Fruit fly (Drosophila melanogaster) whole organism, prepupa: Measurements from ENCODE around the gene Epp.

ENCODE experiments used
- CG10631 ChIP-seq: fragments of 200-800 bp; sonication (Bioruptor generic); optimal IDR thresholded peaks from 2 replicates; lab custom pipeline; 2016; ENCODE audit warnings: missing biosample characterization, missing genetic modification characterization
- CG10669 ChIP-seq: fragments of 200-800 bp; sonication (Bioruptor generic); optimal IDR thresholded peaks from 3 replicates; lab custom pipeline; 2018; ENCODE audit warnings: missing biosample characterization, mild to moderate bottlenecking, missing genetic modification characterization, moderate library complexity
- CG11294 ChIP-seq: fragments of 200-800 bp; sonication (Bioruptor generic); IDR thresholded peaks from 2 replicates; pipeline ENCODE4 v1.3.6; 2022; ENCODE audit warnings: missing biosample characterization, missing genetic modification characterization
- CG11762 ChIP-seq: fragments of 200-800 bp; sonication (Bioruptor generic); optimal IDR thresholded peaks from 3 replicates; lab custom pipeline; 2016; ENCODE audit warnings: missing biosample characterization, missing genetic modification characterization; ENCODE audit not compliant: insufficient read depth
- CG11902 ChIP-seq: fragments of 200-800 bp; sonication (Bioruptor generic); optimal IDR thresholded peaks from 3 replicates; lab custom pipeline; 2016; ENCODE audit warnings: missing biosample characterization, missing genetic modification characterization
- CG15336 ChIP-seq: fragments of 200-800 bp; sonication (Bioruptor generic); IDR thresholded peaks from 2 replicates; pipeline ENCODE4 v1.3.6; 2022; ENCODE audit warnings: missing biosample characterization, missing genetic modification characterization
- CG1621 ChIP-seq: fragments of 200-800 bp; sonication (Bioruptor generic); optimal IDR thresholded peaks from 3 replicates; lab custom pipeline; 2018; ENCODE audit warnings: missing biosample characterization, mild to moderate bottlenecking, missing genetic modification characterization
- CG31627 ChIP-seq: fragments of 200-800 bp; sonication (Bioruptor generic); optimal IDR thresholded peaks from 3 replicates; lab custom pipeline; 2016; ENCODE audit warnings: missing biosample characterization, missing genetic modification characterization
- CG34406 ChIP-seq: fragments of 200-800 bp; sonication (Bioruptor generic); optimal IDR thresholded peaks from 3 replicates; lab custom pipeline; 2016; ENCODE audit warnings: missing biosample characterization, missing genetic modification characterization
- CG6163 ChIP-seq: fragments of 200-800 bp; sonication (Bioruptor generic); IDR thresholded peaks from 3 replicates; pipeline ENCODE4 v1.3.6; 2022; ENCODE audit warnings: missing biosample characterization, missing genetic modification characterization
- CG6792 ChIP-seq: fragments of 200-800 bp; sonication (Bioruptor generic); optimal IDR thresholded peaks from 3 replicates; lab custom pipeline; 2016; ENCODE audit warnings: missing biosample characterization, missing genetic modification characterization
- CG6808 ChIP-seq: fragments of 200-800 bp; sonication (Bioruptor generic); optimal IDR thresholded peaks from 3 replicates; lab custom pipeline; 2017; ENCODE audit warnings: missing biosample characterization, missing genetic modification characterization, mild to moderate bottlenecking, moderate library complexity, missing genetic modification reagents
- CG6854 ChIP-seq: fragments of 200-800 bp; sonication (Bioruptor generic); optimal IDR thresholded peaks from 2 replicates; lab custom pipeline; 2017; ENCODE audit warnings: missing biosample characterization, mild to moderate bottlenecking, missing genetic modification characterization
- CG7368 ChIP-seq: fragments of 200-800 bp; sonication (Bioruptor generic); optimal IDR thresholded peaks from 3 replicates; lab custom pipeline; 2016; ENCODE audit warnings: missing biosample characterization, missing genetic modification characterization
- CG8119 ChIP-seq: fragments of 200-800 bp; sonication (Bioruptor generic); IDR thresholded peaks from 3 replicates; pipeline ENCODE4 v1.3.6; 2022; ENCODE audit warnings: missing biosample characterization, missing genetic modification characterization
- CG9139 ChIP-seq: fragments of 200-800 bp; sonication (Bioruptor generic); optimal IDR thresholded peaks from 3 replicates; lab custom pipeline; 2017; ENCODE audit warnings: missing biosample characterization, mild to moderate bottlenecking, missing genetic modification characterization
- Eip78C ChIP-seq: fragments of 200-800 bp; sonication (Bioruptor generic); peaks from one replicate; lab custom pipeline; 2016; ENCODE audit warnings: missing biosample characterization, missing genetic modification characterization
- Gug ChIP-seq: fragments of 200-800 bp; sonication (Bioruptor generic); IDR thresholded peaks from 2 replicates; pipeline ENCODE4 v1.3.6; 2022; ENCODE audit warnings: missing biosample characterization, missing genetic modification characterization
- Hr4 ChIP-seq: fragments of 200-800 bp; sonication (Bioruptor generic); optimal IDR thresholded peaks from 3 replicates; lab custom pipeline; 2016; ENCODE audit warnings: missing biosample characterization, missing genetic modification characterization
- Lpt ChIP-seq: fragments of 200-800 bp; sonication (Bioruptor generic); optimal IDR thresholded peaks from 3 replicates; lab custom pipeline; 2016; ENCODE audit warnings: missing biosample characterization, missing genetic modification characterization
- OdsH ChIP-seq: fragments of 200-800 bp; sonication (Bioruptor generic); optimal IDR thresholded peaks from 3 replicates; lab custom pipeline; 2016; ENCODE audit warnings: missing biosample characterization, missing genetic modification characterization
- Smox ChIP-seq: fragments of 200-800 bp; sonication (Bioruptor generic); optimal IDR thresholded peaks from 3 replicates; lab custom pipeline; 2016; ENCODE audit warnings: missing biosample characterization, missing genetic modification characterization
- Sox102F ChIP-seq: fragments of 200-800 bp; sonication (Bioruptor generic); optimal IDR thresholded peaks from 2 replicates; lab custom pipeline; 2016; ENCODE audit warnings: missing biosample characterization, mild to moderate bottlenecking, missing genetic modification characterization
- Sox14 ChIP-seq: fragments of 200-800 bp; sonication (Bioruptor generic); optimal IDR thresholded peaks from 3 replicates; lab custom pipeline; 2016; ENCODE audit warnings: missing biosample characterization, missing genetic modification characterization
- Sox15 ChIP-seq: fragments of 200-800 bp; sonication (Bioruptor generic); optimal IDR thresholded peaks from 3 replicates; lab custom pipeline; 2016; ENCODE audit warnings: missing biosample characterization, missing genetic modification characterization
- achi ChIP-seq: fragments of 200-800 bp; sonication (Bioruptor generic); optimal IDR thresholded peaks from 3 replicates; lab custom pipeline; 2016; ENCODE audit warnings: missing biosample characterization, missing genetic modification characterization
- acj6 ChIP-seq: fragments of 200-800 bp; sonication (Bioruptor generic); optimal IDR thresholded peaks from 3 replicates; lab custom pipeline; 2016; ENCODE audit warnings: missing biosample characterization, missing genetic modification characterization
- dac ChIP-seq: fragments of 200-800 bp; sonication (Bioruptor generic); optimal IDR thresholded peaks from 2 replicates; lab custom pipeline; 2017; ENCODE audit warnings: missing biosample characterization, mild to moderate bottlenecking, missing genetic modification characterization
- esn ChIP-seq: fragments of 200-800 bp; sonication (Bioruptor generic); optimal IDR thresholded peaks from 2 replicates; lab custom pipeline; 2016; ENCODE audit warnings: missing biosample characterization, mild to moderate bottlenecking, missing genetic modification characterization, moderate library complexity
- fkh ChIP-seq: fragments of 200-800 bp; sonication (Bioruptor generic); optimal IDR thresholded peaks from 3 replicates; lab custom pipeline; 2017; ENCODE audit warnings: missing biosample characterization, mild to moderate bottlenecking, missing genetic modification characterization, moderate library complexity
- lz ChIP-seq: fragments of 200-800 bp; sonication (Bioruptor generic); optimal IDR thresholded peaks from 3 replicates; lab custom pipeline; 2016; ENCODE audit warnings: missing biosample characterization, missing genetic modification characterization
- pdm3 ChIP-seq: fragments of 200-800 bp; sonication (Bioruptor generic); optimal IDR thresholded peaks from 3 replicates; lab custom pipeline; 2016; ENCODE audit warnings: missing biosample characterization, missing genetic modification characterization
- salr ChIP-seq, 2 experiments: fragments of 200-800 bp; sonication (Bioruptor generic); optimal IDR thresholded peaks; 3 replicates each; lab custom pipeline; 2016 to 2018; ENCODE audit warnings: missing biosample characterization in 2 of 2, missing genetic modification characterization in 2 of 2, mild to moderate bottlenecking in 1 of 2
- spab ChIP-seq: fragments of 200-800 bp; sonication (Bioruptor generic); optimal IDR thresholded peaks from 2 replicates; lab custom pipeline; 2017; ENCODE audit warnings: missing biosample characterization, mild to moderate bottlenecking, missing genetic modification characterization, missing genetic modification reagents
- svp ChIP-seq: fragments of 200-800 bp; sonication (Bioruptor generic); peaks from one replicate; lab custom pipeline; 2016; ENCODE audit warnings: missing biosample characterization, missing genetic modification characterization
- topi ChIP-seq: fragments of 200-800 bp; sonication (Bioruptor generic); optimal IDR thresholded peaks from 3 replicates; lab custom pipeline; 2016; ENCODE audit warnings: missing biosample characterization, missing genetic modification characterization

Epp gene

DNA sequence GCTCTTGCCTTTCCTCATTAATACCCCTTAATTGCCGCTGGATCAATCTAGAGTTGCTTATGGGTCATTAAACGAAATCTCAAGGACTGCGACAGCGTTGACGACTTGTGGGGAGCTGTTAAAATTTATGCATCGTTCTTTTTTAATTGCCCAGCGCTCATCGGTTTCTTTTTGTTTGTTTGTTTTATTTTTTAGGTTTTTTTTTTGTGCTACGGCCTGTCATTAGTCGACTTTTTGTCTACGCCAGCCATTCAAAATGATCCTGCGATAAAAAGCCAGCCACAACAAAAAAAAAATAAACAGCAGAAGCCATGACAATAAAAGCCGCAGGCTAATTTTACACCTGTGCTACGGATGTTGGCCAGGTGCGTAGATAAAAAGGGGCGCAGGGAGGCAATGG lies 11.2 kb upstream of the Epp start (continued):
- TF ChIP-seq Gug (GFP tag; lab: Robert Waterston, UW) (no peak), CG1621 (peak; percentile 17), CG11902 (GFP tag; lab: Kevin White, UChicago) (no peak), Sox14 (GFP tag; lab: Kevin White, UChicago) (no peak), Smox (GFP tag; lab: Kevin White, UChicago) (no peak), Lpt (no peak), CG31627 (no peak), Sox102F (GFP tag; lab: Kevin White, UChicago) (no peak), CG15336 (GFP tag; lab: Robert Waterston, UW) (no peak), lz (GFP tag; lab: Kevin White, UChicago) (no peak), CG11762 (GFP tag; lab: Kevin White, UChicago) (no peak), CG34406 (no peak), CG6792 (GFP tag; lab: Kevin White, UChicago) (no peak), Hr4 (GFP tag; lab: Kevin White, UChicago) (no peak), svp (GFP tag; lab: Kevin White, UChicago) (no peak), salr (GFP tag; optimal IDR thresholded peaks at IDR 0.05; lab: Kevin White, UChicago) (no peak), pdm3 (GFP tag; lab: Kevin White, UChicago) (no peak), spab (GFP tag; lab: Kevin White, UChicago) (peak; percentile 60), dac (GFP tag; lab: Kevin White, UChicago) (no peak), CG6854 (no peak)

DNA sequence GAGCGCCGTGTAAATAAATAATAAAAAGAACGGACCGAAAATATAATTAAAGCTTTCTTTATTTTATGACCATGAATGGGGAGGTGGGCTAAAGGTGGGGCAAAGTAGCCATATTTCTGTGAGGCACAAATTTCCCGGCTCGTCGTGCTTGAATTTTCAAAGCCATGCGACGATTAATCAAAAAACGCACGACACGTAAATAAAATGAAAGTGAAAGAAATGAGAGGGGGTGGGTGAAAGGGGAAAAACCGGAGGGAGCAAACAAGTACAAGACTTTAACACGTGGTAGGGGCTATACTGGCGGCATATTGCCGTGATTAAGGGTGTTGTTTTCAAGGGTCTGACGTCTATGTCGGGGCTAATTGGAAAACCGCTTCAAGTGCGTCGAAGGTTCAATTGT lies 8.4 kb upstream of the Epp start:
- TF ChIP-seq fkh (GFP tag; lab: Kevin White, UChicago) (peak; percentile 4), Smox (GFP tag; lab: Kevin White, UChicago) (no peak), acj6 (GFP tag; lab: Kevin White, UChicago) (no peak), CG6854 (no peak)

DNA sequence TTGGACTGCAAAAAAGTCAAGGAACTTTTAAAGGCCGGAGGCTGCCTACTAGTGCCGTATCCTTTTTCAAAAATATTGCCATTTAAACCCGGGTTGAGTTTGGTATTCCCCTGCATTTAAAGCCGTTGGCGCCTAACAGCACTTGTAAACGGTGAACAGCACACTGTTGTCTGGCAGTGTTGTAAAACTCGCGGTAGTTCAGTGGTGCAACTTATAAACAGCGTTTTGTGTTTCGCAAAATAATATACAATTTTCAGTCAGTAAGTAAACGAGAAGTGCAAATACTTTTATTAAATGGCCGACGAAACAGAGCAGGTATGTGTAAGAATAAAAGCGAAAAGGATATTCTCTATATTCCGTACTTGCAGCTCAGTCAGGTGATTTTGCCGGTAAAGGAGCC lies 3.5 kb upstream of the Epp start, which contains the start of gene LSm3:
Gene LSm3 (plus strand): TSS at position 39 of the 400 bp plus-strand sequence.
- TF ChIP-seq CG7368 (no peak), Sox14 (GFP tag; lab: Kevin White, UChicago) (peak; percentile 13), Sox15 (GFP tag; lab: Kevin White, UChicago) (no peak), CG10631 (GFP tag; lab: Kevin White, UChicago) (no peak), Lpt (no peak), lz (GFP tag; lab: Kevin White, UChicago) (no peak), topi (GFP tag; lab: Kevin White, UChicago) (peak; percentile 6), CG6163 (GFP tag; lab: Robert Waterston, UW) (no peak), CG11762 (GFP tag; lab: Kevin White, UChicago) (no peak), CG10669 (GFP tag; lab: Kevin White, UChicago) (no peak), esn (GFP tag; lab: Kevin White, UChicago) (peak; percentile 10), CG6808 (GFP tag; lab: Kevin White, UChicago) (no peak), OdsH (GFP tag; lab: Kevin White, UChicago) (no peak), CG11294 (no peak), CG8119 (GFP tag; lab: Robert Waterston, UW) (no peak), salr (GFP tag; optimal IDR thresholded peaks at IDR 0.05; lab: Kevin White, UChicago) (no peak), achi (GFP tag; lab: Kevin White, UChicago) (no peak), CG9139 (no peak), Eip78C (GFP tag; lab: Kevin White, UChicago) (peak; percentile 39)
- TF ChIP-seq, all 60 proteins: peak for 4

- peak; percentile 55 for TF ChIP-seq fkh (GFP tag; lab: Kevin White, UChicago)
- no peak for TF ChIP-seq spab (GFP tag; lab: Kevin White, UChicago)
These were observed 2.7 kb upstream of the Epp start, which contains the start of gene CG33108 for dm6 chr3R:23995460-23995859. TSS of gene CG33108 (plus strand) at chr3R:23995659.
